Worm (Caenorhabditis elegans) whole organism, early embryonic: ENCODE data around the gene H28G03.2.

Source experiments
- F13C5.2 ChIP-seq: sonication (generic microtip); optimal IDR thresholded peaks from 2 replicates; lab custom pipeline; 2017; ENCODE audit warnings: mild to moderate bottlenecking, missing genetic modification characterization, inconsistent platforms, missing compliant biosample characterization
- ceh-13 ChIP-seq: fragments of 200-800 bp; sonication (Bioruptor generic); optimal IDR thresholded peaks from 2 replicates; lab custom pipeline; 2018; ENCODE audit warnings: mild to moderate bottlenecking, missing genetic modification characterization, missing compliant biosample characterization
- ceh-36 ChIP-seq: sonication (generic microtip); optimal IDR thresholded peaks from 2 replicates; lab custom pipeline; 2016; ENCODE audit warnings: missing genetic modification characterization, inconsistent platforms, missing compliant biosample characterization
- ets-7 ChIP-seq: sonication (generic microtip); optimal IDR thresholded peaks from 2 replicates; lab custom pipeline; 2016; ENCODE audit warnings: missing genotype, missing genetic modification characterization, missing compliant biosample characterization
- hmg-4 ChIP-seq: fragments of 200-800 bp; sonication (Bioruptor generic); optimal IDR thresholded peaks from 2 replicates; lab custom pipeline; 2018; ENCODE audit warnings: mild to moderate bottlenecking, missing genetic modification characterization, missing compliant biosample characterization
- tbx-11 ChIP-seq: fragments of 200-800 bp; sonication (Bioruptor generic); IDR thresholded peaks from 2 replicates; pipeline ENCODE4 v1.3.6; 2022; ENCODE audit warnings: missing genetic modification characterization, missing compliant biosample characterization
- tbx-37 ChIP-seq: fragments of 200-800 bp; sonication (Bioruptor generic); conservative IDR thresholded peaks from 2 replicates; pipeline ENCODE4 v1.3.6; 2022; ENCODE audit warnings: missing genetic modification reagents, missing genetic modification characterization, missing compliant biosample characterization

- TF ChIP-seq tbx-37 (no peak), F13C5.2 (no peak), ets-7 (no peak), hmg-4 (GFP tag; lab: Kevin White, UChicago) (no peak), ceh-13 (GFP tag; lab: Kevin White, UChicago) (no peak), tbx-11 (no peak), ceh-36 (tag; lab: Kevin White, UChicago) (no peak)
These were observed 32.7 kb downstream of the H28G03.2 start for ce11 chrX:5238246-5238645.
